Fruit fly (Drosophila melanogaster): ENCODE measurements around the gene Fgop2.
A peak's percentile ranks its signal among the peaks of the same experiment; 100 is the strongest.

dm6 chr2L:6921360-6922090 is 23.6 kb downstream of the Fgop2 start:
- TF ChIP-seq Mio (GFP tag; optimal IDR thresholded peaks at IDR 0.05) (no peak), lola (GFP tag; optimal IDR thresholded peaks at IDR 0.05) (no peak), Abd-B (GFP tag; optimal IDR thresholded peaks at IDR 0.05) (no peak), Rel (GFP tag; optimal IDR thresholded peaks at IDR 0.05) (no peak), Rel (tag; optimal IDR thresholded peaks at IDR 0.05) (peak; percentile 66), fru (GFP tag; optimal IDR thresholded peaks at IDR 0.05) (peak; percentile 29)

All from whole organism, wandering third instar larva.